Worm (Caenorhabditis elegans) whole organism, L3 larva: ENCODE results near the gene spk-1.

Experiments
- R02D3.7 ChIP-seq: fragments of 150-350 bp; optimal IDR thresholded peaks from 2 replicates; lab custom pipeline; 2014; ENCODE audit warnings: missing biosample characterization, missing genetic modification characterization
- ZK546.5 ChIP-seq: sonication (generic microtip); optimal IDR thresholded peaks from 2 replicates; lab custom pipeline; 2017; ENCODE audit warnings: missing biosample characterization, missing genetic modification characterization
- aly-2 ChIP-seq: fragments of 150-350 bp; optimal IDR thresholded peaks from 2 replicates; lab custom pipeline; 2014; ENCODE audit warnings: missing biosample characterization, missing genetic modification characterization
- ama-1 ChIP-seq: fragments of 150-350 bp; optimal IDR thresholded peaks from 2 replicates; lab custom pipeline; 2018
- ceh-16 ChIP-seq: sonication (generic microtip); optimal IDR thresholded peaks from 2 replicates; lab custom pipeline; 2017; ENCODE audit warnings: missing biosample characterization, missing genetic modification characterization
- ceh-28 ChIP-seq: fragments of 150-350 bp; optimal IDR thresholded peaks from 2 replicates; lab custom pipeline; 2014; ENCODE audit warnings: missing biosample characterization, missing genetic modification reagents, missing genetic modification characterization
- ceh-82 ChIP-seq: fragments of 150-350 bp; optimal IDR thresholded peaks from 2 replicates; lab custom pipeline; 2014; ENCODE audit warnings: missing biosample characterization, missing genetic modification characterization
- ceh-9 ChIP-seq: sonication (generic microtip); optimal IDR thresholded peaks from 2 replicates; lab custom pipeline; 2018; ENCODE audit warnings: missing biosample characterization, missing genetic modification characterization
- daf-12 ChIP-seq: fragments of 150-350 bp; optimal IDR thresholded peaks from 2 replicates; lab custom pipeline; 2014; ENCODE audit warnings: missing biosample characterization, missing genetic modification reagents, missing genetic modification characterization
- egl-27 ChIP-seq: sonication (generic microtip); optimal IDR thresholded peaks from 4 replicates; lab custom pipeline; 2017; ENCODE audit warnings: missing biosample characterization, missing genetic modification reagents, missing genetic modification characterization
- egl-5 ChIP-seq: fragments of 150-350 bp; optimal IDR thresholded peaks from 2 replicates; lab custom pipeline; 2017; ENCODE audit warnings: missing biosample characterization, missing genetic modification reagents, missing genetic modification characterization, inconsistent platforms
- elt-1 ChIP-seq: fragments of 150-350 bp; optimal IDR thresholded peaks from 2 replicates; lab custom pipeline; 2014; ENCODE audit warnings: missing biosample characterization, missing genetic modification characterization
- elt-2 ChIP-seq: sonication (generic microtip); optimal IDR thresholded peaks from 2 replicates; lab custom pipeline; 2016; ENCODE audit warnings: missing genetic modification reagents, mild to moderate bottlenecking, missing genetic modification characterization, missing compliant biosample characterization
- elt-3 ChIP-seq, 3 experiments: fragments of 150-350 bp in 1 of 3; sonication (generic microtip) in 2 of 3; optimal IDR thresholded peaks; 2 replicates in 2 of 3; 4 replicates in 1 of 3; lab custom pipeline; 2014 to 2017; ENCODE audit warnings: missing biosample characterization in 3 of 3, missing genetic modification characterization in 3 of 3
- eor-1 ChIP-seq, 2 experiments: fragments of 150-350 bp; optimal IDR thresholded peaks; 2 replicates each; lab custom pipeline; 2014 to 2018; ENCODE audit warnings: missing biosample characterization in 2 of 2, missing genetic modification characterization in 2 of 2
- fkh-10 ChIP-seq: sonication (generic microtip); optimal IDR thresholded peaks from 2 replicates; lab custom pipeline; 2017; ENCODE audit warnings: missing biosample characterization, missing genetic modification reagents, missing genetic modification characterization
- fkh-2 ChIP-seq: fragments of 150-350 bp; optimal IDR thresholded peaks from 2 replicates; lab custom pipeline; 2014; ENCODE audit warnings: missing biosample characterization, missing genetic modification reagents, missing genetic modification characterization
- fos-1 ChIP-seq: fragments of 150-350 bp; optimal IDR thresholded peaks from 2 replicates; lab custom pipeline; 2014; ENCODE audit warnings: missing biosample characterization, missing genetic modification characterization
- hmg-11 ChIP-seq: sonication (generic microtip); optimal IDR thresholded peaks from 2 replicates; lab custom pipeline; 2016; ENCODE audit warnings: missing genetic modification characterization, missing compliant biosample characterization
- jun-1 ChIP-seq: fragments of 150-350 bp; optimal IDR thresholded peaks from 2 replicates; lab custom pipeline; 2014; ENCODE audit warnings: missing biosample characterization, missing genetic modification reagents, missing genetic modification characterization
- lin-15B ChIP-seq: fragments of 150-350 bp; optimal IDR thresholded peaks from 2 replicates; lab custom pipeline; 2014; ENCODE audit warnings: missing biosample characterization, missing genetic modification characterization
- lin-39 ChIP-seq: fragments of 150-350 bp; optimal IDR thresholded peaks from 2 replicates; lab custom pipeline; 2018; ENCODE audit warnings: missing biosample characterization, missing genetic modification reagents, missing genetic modification characterization
- lsy-12 ChIP-seq: sonication (generic microtip); optimal IDR thresholded peaks from 2 replicates; lab custom pipeline; 2016; ENCODE audit warnings: mild to moderate bottlenecking, missing genetic modification characterization, missing compliant biosample characterization
- mdl-1 ChIP-seq: fragments of 150-350 bp; optimal IDR thresholded peaks from 2 replicates; lab custom pipeline; 2014; ENCODE audit warnings: missing biosample characterization, missing genetic modification characterization
- mml-1 ChIP-seq: fragments of 150-350 bp; sonication (generic microtip); optimal IDR thresholded peaks from 3 replicates; lab custom pipeline; 2014; ENCODE audit warnings: missing biosample characterization, missing genetic modification characterization
- nfya-1 ChIP-seq: sonication (generic microtip); optimal IDR thresholded peaks from 2 replicates; lab custom pipeline; 2017; ENCODE audit warnings: missing genetic modification characterization, mild to moderate bottlenecking, missing compliant biosample characterization, antibody characterized with exemption, moderate library complexity; ENCODE audit not compliant: insufficient read depth
- nhr-11 ChIP-seq: fragments of 150-350 bp; optimal IDR thresholded peaks from 2 replicates; lab custom pipeline; 2014; ENCODE audit warnings: missing biosample characterization, missing genetic modification characterization
- nhr-12 ChIP-seq: fragments of 150-350 bp; optimal IDR thresholded peaks from 2 replicates; lab custom pipeline; 2014; ENCODE audit warnings: missing biosample characterization, missing genetic modification characterization
- nhr-23 ChIP-seq: fragments of 150-350 bp; optimal IDR thresholded peaks from 2 replicates; lab custom pipeline; 2014; ENCODE audit warnings: missing biosample characterization, missing genetic modification reagents, missing genetic modification characterization
- nhr-237 ChIP-seq: fragments of 150-350 bp; optimal IDR thresholded peaks from 2 replicates; lab custom pipeline; 2014; ENCODE audit warnings: missing biosample characterization, missing genetic modification characterization
- nhr-25 ChIP-seq: sonication (generic microtip); optimal IDR thresholded peaks from 2 replicates; lab custom pipeline; 2017; ENCODE audit warnings: missing biosample characterization, missing genetic modification characterization
- nhr-28 ChIP-seq: fragments of 150-350 bp; optimal IDR thresholded peaks from 2 replicates; lab custom pipeline; 2014; ENCODE audit warnings: missing biosample characterization, missing genetic modification characterization
- nhr-43 ChIP-seq: sonication (generic microtip); optimal IDR thresholded peaks from 2 replicates; lab custom pipeline; 2016; ENCODE audit warnings: mild to moderate bottlenecking, missing genetic modification characterization, missing compliant biosample characterization; ENCODE audit not compliant: poor library complexity, severe bottlenecking
- nhr-67 ChIP-seq: fragments of 150-350 bp; optimal IDR thresholded peaks from 2 replicates; lab custom pipeline; 2014; ENCODE audit warnings: missing biosample characterization, missing genetic modification characterization
- nhr-76 ChIP-seq: fragments of 150-350 bp; sonication (generic microtip); optimal IDR thresholded peaks from 5 replicates; lab custom pipeline; 2014; ENCODE audit warnings: missing biosample characterization, missing genetic modification characterization
- nhr-77 ChIP-seq: fragments of 150-350 bp; optimal IDR thresholded peaks from 2 replicates; lab custom pipeline; 2014; ENCODE audit warnings: missing biosample characterization, missing genetic modification characterization
- pha-4 ChIP-seq: fragments of 150-350 bp; optimal IDR thresholded peaks from 2 replicates; lab custom pipeline; 2014; ENCODE audit warnings: missing biosample characterization, missing genetic modification reagents, missing genetic modification characterization
- pqm-1 ChIP-seq: fragments of 150-350 bp; optimal IDR thresholded peaks from 2 replicates; lab custom pipeline; 2017; ENCODE audit warnings: missing biosample characterization, missing genetic modification characterization, inconsistent platforms
- sea-2 ChIP-seq: fragments of 150-350 bp; sonication (generic microtip); optimal IDR thresholded peaks from 4 replicates; lab custom pipeline; 2014; ENCODE audit warnings: missing biosample characterization, missing genetic modification reagents, missing genetic modification characterization
- skn-1 ChIP-seq: fragments of 150-350 bp; optimal IDR thresholded peaks from 2 replicates; lab custom pipeline; 2014; ENCODE audit warnings: missing biosample characterization, missing genetic modification characterization
- snpc-4 ChIP-seq: fragments of 150-350 bp; optimal IDR thresholded peaks from 2 replicates; lab custom pipeline; 2014; ENCODE audit warnings: missing biosample characterization, missing genetic modification characterization
- tbx-2 ChIP-seq: sonication (generic microtip); optimal IDR thresholded peaks from 2 replicates; lab custom pipeline; 2016; ENCODE audit warnings: mild to moderate bottlenecking, missing genetic modification characterization, missing compliant biosample characterization
- unc-39 ChIP-seq: sonication (generic microtip); optimal IDR thresholded peaks from 4 replicates; lab custom pipeline; 2017; ENCODE audit warnings: missing biosample characterization, missing genetic modification characterization
- unc-62 ChIP-seq: fragments of 150-350 bp; sonication (generic microtip); optimal IDR thresholded peaks from 4 replicates; lab custom pipeline; 2014; ENCODE audit warnings: missing biosample characterization, missing genetic modification reagents, missing genetic modification characterization
- zag-1 ChIP-seq: fragments of 150-350 bp; optimal IDR thresholded peaks from 2 replicates; lab custom pipeline; 2014; ENCODE audit warnings: missing biosample characterization, missing genetic modification characterization
- ztf-11 ChIP-seq: fragments of 150-350 bp; optimal IDR thresholded peaks from 2 replicates; lab custom pipeline; 2014; ENCODE audit warnings: missing biosample characterization, missing genetic modification characterization
- ztf-4 ChIP-seq: fragments of 150-350 bp; optimal IDR thresholded peaks from 2 replicates; lab custom pipeline; 2014; ENCODE audit warnings: missing biosample characterization, missing genetic modification characterization

The spk-1 gene

ce11 chrIII:9455980-9456658 is at the start of gene spk-1, which contains the start of gene rheb-1:
Gene spk-1 (plus strand): TSS chrIII:9456608.
Gene rheb-1 (minus strand): TSS chrIII:9456030.
- TF ChIP-seq aly-2 (tag; lab: Kevin White, UChicago): no peak
- no peak for TF ChIP-seq nhr-67 (tag; lab: Kevin White, UChicago)
- peak; percentile 66 for TF ChIP-seq tbx-2
- no peak for TF ChIP-seq unc-39 (tag; lab: Kevin White, UChicago)
- peak; percentile 65 for TF ChIP-seq ama-1 (lab: Kevin White, UChicago)
- no peak for TF ChIP-seq nhr-77
- TF ChIP-seq nhr-28 (tag; lab: Kevin White, UChicago): no peak
- TF ChIP-seq ceh-16 (tag; lab: Kevin White, UChicago): peak; percentile 70
- TF ChIP-seq lin-15B: peak; percentile 86
- peak; percentile 36 for TF ChIP-seq elt-1 (tag; lab: Kevin White, UChicago)
- TF ChIP-seq elt-3 (tag; optimal IDR thresholded peaks at IDR 0.05; lab: Kevin White, UChicago): no peak
- TF ChIP-seq ztf-4 (tag; lab: Kevin White, UChicago): peak; percentile 58
- peak; percentile 98 for TF ChIP-seq elt-2 (tag; lab: Kevin White, UChicago)
- peak; percentile 95 for TF ChIP-seq nfya-1 (tag; lab: Kevin White, UChicago)
- TF ChIP-seq lsy-12 (tag; lab: Kevin White, UChicago): peak; percentile 95
- TF ChIP-seq nhr-23 (tag; lab: Kevin White, UChicago): peak; percentile 83
- TF ChIP-seq snpc-4 (tag; lab: Kevin White, UChicago): peak; percentile 92
- TF ChIP-seq zag-1 (tag; lab: Kevin White, UChicago): no peak
- TF ChIP-seq sea-2 (GFP tag; lab: Kevin White, UChicago): no peak
- peak; percentile 7 for TF ChIP-seq mdl-1 (tag; lab: Kevin White, UChicago)
- TF ChIP-seq daf-12 (tag; lab: Kevin White, UChicago): no peak
- TF ChIP-seq fkh-10: peak; percentile 47
- peak; percentile 94 for TF ChIP-seq lin-39 (tag; lab: Kevin White, UChicago)
- TF ChIP-seq eor-1 (tag; optimal IDR thresholded peaks at IDR 0.05; lab: Kevin White, UChicago): no peak
- TF ChIP-seq mml-1: no peak
- TF ChIP-seq nhr-76: no peak
- no peak for TF ChIP-seq nhr-237 (tag; lab: Kevin White, UChicago)
- peak; percentile 90 for TF ChIP-seq ZK546.5
- TF ChIP-seq ztf-11 (tag; lab: Kevin White, UChicago): no peak
- peak; percentile 62 for TF ChIP-seq egl-27 (tag; lab: Kevin White, UChicago)
- peak; percentile 96 for TF ChIP-seq pqm-1 (tag; lab: Kevin White, UChicago)
- peak; percentile 99 for TF ChIP-seq pha-4 (tag; lab: Kevin White, UChicago)
- TF ChIP-seq jun-1 (tag; lab: Kevin White, UChicago): peak; percentile 90
- TF ChIP-seq hmg-11 (tag; lab: Kevin White, UChicago): peak; percentile 82
- peak; percentile 17 for TF ChIP-seq nhr-11 (tag; lab: Kevin White, UChicago)
- TF ChIP-seq egl-5 (tag; lab: Kevin White, UChicago): peak; percentile 61
- peak; percentile 24 for TF ChIP-seq unc-62 (GFP tag; lab: Kevin White, UChicago)
- peak; percentile 91 for TF ChIP-seq ceh-28
- peak; percentile 90 for TF ChIP-seq nhr-25 (tag; lab: Kevin White, UChicago)
- no peak for TF ChIP-seq fkh-2
- TF ChIP-seq ceh-82 (tag; lab: Kevin White, UChicago): peak; percentile 41
- no peak for TF ChIP-seq ceh-9
- TF ChIP-seq nhr-12 (tag; lab: Kevin White, UChicago): no peak
- peak; percentile 71 for TF ChIP-seq R02D3.7 (tag; lab: Kevin White, UChicago)
- TF ChIP-seq nhr-43 (tag; lab: Kevin White, UChicago): peak; percentile 89
- TF ChIP-seq skn-1 (tag; lab: Kevin White, UChicago): peak; percentile 39
- TF ChIP-seq fos-1: no peak
- TF ChIP-seq, all 47 proteins: peak for 29
